Fruit fly (Drosophila melanogaster) whole organism: ENCODE measurements around the gene NK7.1.

Source experiments
- EcR ChIP-seq, 2 experiments: fragments of >200 bp; optimal IDR thresholded peaks; 2 replicates each; lab custom pipeline; 2017; ENCODE audit warnings: missing biosample characterization in 2 of 2, missing genetic modification characterization in 2 of 2, missing genetic modification reagents in 2 of 2
- pan ChIP-seq: fragments of >200 bp; optimal IDR thresholded peaks from 2 replicates; lab custom pipeline; 2017
- psq ChIP-seq: fragments of >200 bp; optimal IDR thresholded peaks from 2 replicates; lab custom pipeline; 2017

DNA sequence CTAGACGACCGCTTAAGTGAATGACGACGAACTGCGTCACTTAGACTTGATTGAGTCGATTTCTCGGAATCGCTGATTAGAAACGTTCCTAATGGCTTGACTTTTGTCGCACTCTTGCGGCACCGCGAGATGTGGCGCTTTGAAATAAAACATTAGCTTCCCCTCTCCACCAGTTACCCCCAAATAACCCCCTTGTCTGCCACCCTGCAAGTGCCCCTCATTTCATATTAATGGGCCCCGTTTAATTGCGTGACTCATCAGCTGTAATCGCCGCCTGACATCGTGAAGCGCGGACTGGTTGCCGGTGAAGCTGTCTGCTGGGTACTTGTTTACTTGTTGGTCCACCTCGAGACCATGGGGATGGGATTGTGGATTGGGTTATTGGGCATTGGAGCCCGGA is 8.6 kb downstream of the NK7.1 start:
- TF ChIP-seq pan (lab: Kevin White, UChicago) (no peak), EcR (GFP tag; optimal IDR thresholded peaks at IDR 0.05; lab: Kevin White, UChicago) (no peak), psq (lab: Kevin White, UChicago) (no peak)
